Fruit fly (Drosophila melanogaster) whole organism, embryonic: ENCODE data around the gene CG33191.

Experiments
- B-H1 ChIP-seq: fragments of 200-800 bp; sonication (Bioruptor generic); IDR thresholded peaks from 3 replicates; pipeline ENCODE4 v1.3.6; 2022; ENCODE audit warnings: missing biosample characterization, missing genetic modification characterization
- C15 ChIP-seq: fragments of 200-800 bp; sonication (Bioruptor generic); IDR thresholded peaks from 3 replicates; pipeline ENCODE4 v1.3.6; 2022; ENCODE audit warnings: missing biosample characterization, missing genetic modification characterization
- CG10147 ChIP-seq: fragments of 200-800 bp; sonication (Bioruptor generic); optimal IDR thresholded peaks from 2 replicates; lab custom pipeline; 2019; ENCODE audit warnings: missing biosample characterization, mild to moderate bottlenecking, missing genetic modification characterization, moderate library complexity
- CG1024 ChIP-seq: fragments of 200-800 bp; sonication (Bioruptor generic); IDR thresholded peaks from 2 replicates; pipeline ENCODE4 v1.3.6; 2022; ENCODE audit warnings: missing biosample characterization, missing genetic modification characterization
- CG12299 ChIP-seq: fragments of 200-800 bp; sonication (Bioruptor generic); optimal IDR thresholded peaks from 2 replicates; lab custom pipeline; 2018; ENCODE audit warnings: missing biosample characterization, mild to moderate bottlenecking, missing genetic modification characterization
- CG12391 ChIP-seq: fragments of 200-800 bp; sonication (Bioruptor generic); optimal IDR thresholded peaks from 3 replicates; lab custom pipeline; 2018; ENCODE audit warnings: missing biosample characterization, mild to moderate bottlenecking, missing genetic modification characterization, moderate library complexity
- CG12769 ChIP-seq: fragments of 200-800 bp; sonication (Bioruptor generic); optimal IDR thresholded peaks from 2 replicates; lab custom pipeline; 2019; ENCODE audit warnings: missing biosample characterization, mild to moderate bottlenecking, missing genetic modification characterization, moderate library complexity
- CG14965 ChIP-seq: fragments of 200-800 bp; sonication (Bioruptor generic); optimal IDR thresholded peaks from 2 replicates; lab custom pipeline; 2016; ENCODE audit warnings: missing biosample characterization, missing genetic modification characterization, borderline replicate concordance
- CG17361 ChIP-seq: fragments of 200-800 bp; sonication (Bioruptor generic); IDR thresholded peaks from 3 replicates; pipeline ENCODE4 v1.3.6; 2022; ENCODE audit warnings: missing biosample characterization, missing genetic modification characterization
- CG17802 ChIP-seq: fragments of 200-800 bp; sonication (Bioruptor generic); optimal IDR thresholded peaks from 2 replicates; lab custom pipeline; 2018; ENCODE audit warnings: missing biosample characterization, mild to moderate bottlenecking, missing genetic modification characterization, moderate library complexity
- CG1792 ChIP-seq: fragments of 200-800 bp; sonication (Bioruptor generic); optimal IDR thresholded peaks from 2 replicates; lab custom pipeline; 2016; ENCODE audit warnings: missing biosample characterization, missing genetic modification characterization
- CG3281 ChIP-seq: fragments of 200-800 bp; sonication (Bioruptor generic); optimal IDR thresholded peaks from 3 replicates; lab custom pipeline; 2017; ENCODE audit warnings: missing biosample characterization, mild to moderate bottlenecking, missing genetic modification characterization
- CG43689 ChIP-seq: fragments of 200-800 bp; sonication (Bioruptor generic); IDR thresholded peaks from 2 replicates; pipeline ENCODE4 v1.3.6; 2022; ENCODE audit warnings: missing biosample characterization, missing genetic modification characterization
- CG4424 ChIP-seq: fragments of 200-800 bp; sonication (Bioruptor generic); optimal IDR thresholded peaks from 3 replicates; lab custom pipeline; 2016; ENCODE audit warnings: missing biosample characterization, missing genetic modification characterization
- CG6689 ChIP-seq: fragments of 200-800 bp; sonication (Bioruptor generic); IDR thresholded peaks from 2 replicates; pipeline ENCODE4 v1.3.6; 2022; ENCODE audit warnings: missing biosample characterization, missing genetic modification characterization
- CG7987 ChIP-seq: fragments of 200-800 bp; sonication (Bioruptor generic); optimal IDR thresholded peaks from 2 replicates; lab custom pipeline; 2018; ENCODE audit warnings: missing biosample characterization, mild to moderate bottlenecking, missing genetic modification characterization, moderate library complexity
- CG8290 ChIP-seq, 3 experiments: fragments of 200-800 bp; sonication (Bioruptor generic); optimal IDR thresholded peaks; 2 replicates each; lab custom pipeline; 2016 to 2019; ENCODE audit warnings: missing biosample characterization in 3 of 3, missing genetic modification characterization in 3 of 3, mild to moderate bottlenecking in 2 of 3, moderate library complexity in 1 of 3
- CrebB ChIP-seq: fragments of 200-800 bp; sonication (Bioruptor generic); optimal IDR thresholded peaks from 3 replicates; lab custom pipeline; 2018; ENCODE audit warnings: missing biosample characterization, mild to moderate bottlenecking, missing genetic modification characterization
- D19A ChIP-seq: fragments of 200-800 bp; optimal IDR thresholded peaks from 3 replicates; lab custom pipeline; 2019; ENCODE audit warnings: missing biosample characterization, mild to moderate bottlenecking, missing genetic modification characterization, moderate library complexity
- Fer3 ChIP-seq: fragments of 200-800 bp; sonication (Bioruptor generic); optimal IDR thresholded peaks from 2 replicates; lab custom pipeline; 2018; ENCODE audit warnings: missing biosample characterization, mild to moderate bottlenecking, missing genetic modification characterization, moderate library complexity
- Max ChIP-seq: fragments of 200-800 bp; sonication (Bioruptor generic); optimal IDR thresholded peaks from 2 replicates; lab custom pipeline; 2016; ENCODE audit warnings: missing biosample characterization, mild to moderate bottlenecking, missing genetic modification characterization
- Med ChIP-seq: fragments of 200-800 bp; sonication (Bioruptor generic); peaks from one replicate; lab custom pipeline; 2016; ENCODE audit warnings: missing biosample characterization, missing genetic modification characterization, mild to moderate bottlenecking, inconsistent platforms, moderate library complexity
- Mes4 ChIP-seq: fragments of 200-800 bp; sonication (Bioruptor generic); optimal IDR thresholded peaks from 2 replicates; lab custom pipeline; 2016; ENCODE audit warnings: missing biosample characterization, missing genetic modification characterization
- Nf-YA ChIP-seq: fragments of 200-800 bp; sonication (Bioruptor generic); IDR thresholded peaks from 2 replicates; pipeline ENCODE4 v1.3.6; 2022; ENCODE audit warnings: missing biosample characterization, missing genetic modification characterization
- PHDP ChIP-seq: fragments of 200-800 bp; sonication (Bioruptor generic); optimal IDR thresholded peaks from 3 replicates; lab custom pipeline; 2018; ENCODE audit warnings: missing biosample characterization, mild to moderate bottlenecking, missing genetic modification characterization, moderate library complexity
- Ptx1 ChIP-seq: fragments of 200-800 bp; sonication (Bioruptor generic); IDR thresholded peaks from 2 replicates; pipeline ENCODE4 v1.3.6; 2022; ENCODE audit warnings: missing biosample characterization, missing genetic modification characterization
- Xrp1 ChIP-seq: fragments of 200-800 bp; sonication (Bioruptor generic); IDR thresholded peaks from 2 replicates; pipeline ENCODE4 v1.3.6; 2022; ENCODE audit warnings: missing biosample characterization, missing genetic modification characterization
- cg ChIP-seq: fragments of 200-800 bp; sonication (Bioruptor generic); optimal IDR thresholded peaks from 3 replicates; lab custom pipeline; 2019; ENCODE audit warnings: missing biosample characterization, mild to moderate bottlenecking, missing genetic modification characterization, moderate library complexity
- ci ChIP-seq: fragments of 200-800 bp; sonication (Bioruptor generic); IDR thresholded peaks from 3 replicates; pipeline ENCODE4 v1.3.6; 2022; ENCODE audit warnings: missing biosample characterization, missing genetic modification characterization
- croc ChIP-seq: fragments of 200-800 bp; sonication (Bioruptor generic); conservative IDR thresholded peaks from 3 replicates; pipeline ENCODE4 v1.3.6; 2022; ENCODE audit warnings: missing biosample characterization, missing genetic modification characterization
- cwo ChIP-seq: fragments of 200-800 bp; sonication (Bioruptor generic); optimal IDR thresholded peaks from 3 replicates; lab custom pipeline; 2017; ENCODE audit warnings: missing biosample characterization, missing genetic modification characterization, mild to moderate bottlenecking, moderate library complexity, missing genetic modification reagents
- dati ChIP-seq: fragments of 200-800 bp; sonication (Bioruptor generic); IDR thresholded peaks from 2 replicates; pipeline ENCODE4 v1.3.6; 2022; ENCODE audit warnings: missing biosample characterization, missing genetic modification characterization
- eve ChIP-seq, 2 experiments: fragments of >200 bp; optimal IDR thresholded peaks; 2 replicates each; lab custom pipeline; 2017; ENCODE audit warnings: missing biosample characterization in 2 of 2, missing genetic modification characterization in 2 of 2
- fd64A ChIP-seq: fragments of 200-800 bp; sonication (Bioruptor generic); optimal IDR thresholded peaks from 3 replicates; lab custom pipeline; 2018; ENCODE audit warnings: missing biosample characterization, mild to moderate bottlenecking, missing genetic modification characterization
- fd96Cb ChIP-seq: fragments of 200-800 bp; sonication (Bioruptor generic); optimal IDR thresholded peaks from 2 replicates; lab custom pipeline; 2018; ENCODE audit warnings: missing biosample characterization, mild to moderate bottlenecking, missing genetic modification characterization, moderate library complexity
- gro ChIP-seq: fragments of 200-800 bp; sonication (Bioruptor generic); optimal IDR thresholded peaks from 2 replicates; lab custom pipeline; 2016; ENCODE audit warnings: missing biosample characterization, missing genetic modification characterization
- her ChIP-seq: fragments of 200-800 bp; sonication (Bioruptor generic); optimal IDR thresholded peaks from 2 replicates; lab custom pipeline; 2016; ENCODE audit warnings: missing biosample characterization, missing genetic modification characterization
- insv ChIP-seq, 2 experiments: fragments of 200-800 bp; sonication (Bioruptor generic); optimal IDR thresholded peaks; 3 replicates each; lab custom pipeline; 2016 to 2018; ENCODE audit warnings: missing biosample characterization in 2 of 2, missing genetic modification characterization in 2 of 2
- inv ChIP-seq: fragments of 200-800 bp; sonication (Bioruptor generic); IDR thresholded peaks from 2 replicates; pipeline ENCODE4 v1.3.6; 2022; ENCODE audit warnings: missing biosample characterization, missing genetic modification characterization; ENCODE audit not compliant: partially characterized antibody
- lmd ChIP-seq: fragments of 200-800 bp; sonication (Bioruptor generic); IDR thresholded peaks from 2 replicates; pipeline ENCODE4 v1.3.6; 2022; ENCODE audit warnings: missing biosample characterization, missing genetic modification characterization
- onecut ChIP-seq: fragments of 200-800 bp; sonication (Bioruptor generic); IDR thresholded peaks from 2 replicates; pipeline ENCODE4 v1.3.6; 2022; ENCODE audit warnings: missing biosample characterization, missing genetic modification characterization
- phol ChIP-seq: fragments of 200-800 bp; sonication (Bioruptor generic); optimal IDR thresholded peaks from 3 replicates; lab custom pipeline; 2018; ENCODE audit warnings: missing biosample characterization, mild to moderate bottlenecking, missing genetic modification characterization, moderate library complexity
- ranshi ChIP-seq: fragments of 200-800 bp; sonication (Bioruptor generic); IDR thresholded peaks from 2 replicates; pipeline ENCODE4 v1.3.6; 2022; ENCODE audit warnings: missing biosample characterization, missing genetic modification characterization
- sc ChIP-seq, 3 experiments: fragments of >200 bp in 2 of 3; fragments of 200-800 bp in 1 of 3; sonication (Bioruptor generic) in 1 of 3; optimal IDR thresholded peaks; 2 replicates in 2 of 3; 3 replicates in 1 of 3; lab custom pipeline; 2017; ENCODE audit warnings: mild to moderate bottlenecking in 1 of 3, missing biosample characterization in 1 of 3, missing genetic modification characterization in 1 of 3, missing genetic modification reagents in 1 of 3
- sim ChIP-seq: fragments of 200-800 bp; sonication (Bioruptor generic); IDR thresholded peaks from 2 replicates; pipeline ENCODE4 v1.3.6; 2022; ENCODE audit warnings: missing biosample characterization, missing genetic modification characterization
- sob ChIP-seq: fragments of 200-800 bp; sonication (Bioruptor generic); IDR thresholded peaks from 2 replicates; pipeline ENCODE4 v1.3.6; 2022; ENCODE audit warnings: missing biosample characterization, missing genetic modification characterization
- twi ChIP-seq: fragments of 200-800 bp; optimal IDR thresholded peaks from 2 replicates; lab custom pipeline; 2019; ENCODE audit warnings: missing biosample characterization, mild to moderate bottlenecking, missing genetic modification characterization, moderate library complexity
- tx ChIP-seq: fragments of 200-800 bp; sonication (Bioruptor generic); optimal IDR thresholded peaks from 2 replicates; lab custom pipeline; 2016; ENCODE audit warnings: missing biosample characterization, missing genetic modification characterization
- zfh1 ChIP-seq: fragments of 200-800 bp; sonication (Bioruptor generic); IDR thresholded peaks from 3 replicates; pipeline ENCODE4 v1.3.6; 2022; ENCODE audit warnings: missing biosample characterization, missing genetic modification characterization

Gene CG33191

DNA sequence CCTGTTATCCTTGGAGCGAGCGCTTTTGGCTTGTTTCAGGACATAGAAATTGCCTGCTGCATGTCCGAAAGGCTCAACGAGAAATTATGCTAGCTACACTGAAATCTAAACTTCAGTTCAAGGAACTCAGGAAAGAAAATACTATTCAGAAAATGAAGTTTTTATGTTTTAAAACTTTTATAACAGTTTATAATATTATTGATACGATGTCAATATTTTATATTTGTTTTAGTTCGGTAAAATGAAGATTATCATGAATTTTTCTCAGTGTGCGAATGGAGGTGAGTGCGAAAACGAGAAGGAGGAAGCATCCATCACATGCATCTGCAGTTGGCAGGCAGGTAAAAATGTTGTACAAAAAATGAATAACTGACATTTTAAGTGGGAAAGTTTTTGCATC is 33.4 kb downstream of the CG33191 start:
- peak; percentile 31; the same call in 2 of the 3 replicates for TF ChIP-seq B-H1
- TF ChIP-seq ci (GFP tag; lab: Robert Waterston, UW) = peak; percentile 69; the same call in 2 of the 3 replicates
- peak; percentile 59 for TF ChIP-seq lmd (GFP tag; lab: Robert Waterston, UW)
- TF ChIP-seq Max (GFP tag; lab: Kevin White, UChicago) = peak; percentile 65
- TF ChIP-seq CG7987 = no peak
- peak; percentile 55; the same call in 1 of the 2 replicates for TF ChIP-seq sob
- TF ChIP-seq Xrp1 (GFP tag; lab: Robert Waterston, UW) = peak; percentile 78
- no peak for TF ChIP-seq gro
- peak; percentile 59 for TF ChIP-seq CG4424 (GFP tag; lab: Kevin White, UChicago)
- no peak for TF ChIP-seq dati (GFP tag; lab: Robert Waterston, UW)
- peak; percentile 42; the same call in 1 of the 2 replicates for TF ChIP-seq CG1024 (GFP tag; lab: Robert Waterston, UW)
- TF ChIP-seq CG12299 (tag; lab: Kevin White, UChicago) = peak; percentile 30
- TF ChIP-seq PHDP = peak; percentile 76
- peak; percentile 73 for TF ChIP-seq phol (tag; lab: Kevin White, UChicago)
- TF ChIP-seq CG3281 (GFP tag; lab: Kevin White, UChicago) = peak; percentile 38
- TF ChIP-seq tx (GFP tag; lab: Kevin White, UChicago) = no peak
- TF ChIP-seq ranshi (GFP tag; lab: Robert Waterston, UW) = peak; percentile 69
- TF ChIP-seq CG17802 (tag; lab: Kevin White, UChicago) = no peak
- TF ChIP-seq CG12769 (tag; lab: Kevin White, UChicago) = peak; percentile 7
- TF ChIP-seq D19A = peak; percentile 69
- TF ChIP-seq CG8290 (GFP tag; optimal IDR thresholded peaks at IDR 0.05; lab: Kevin White, UChicago) = peak; percentile 54
- TF ChIP-seq CG8290 (tag; optimal IDR thresholded peaks at IDR 0.05; lab: Kevin White, UChicago) = no peak
- peak; percentile 74 for TF ChIP-seq CG12391 (tag; lab: Kevin White, UChicago)
- no peak for TF ChIP-seq twi (tag; lab: Kevin White, UChicago)
- peak; percentile 31 for TF ChIP-seq Fer3
- TF ChIP-seq croc (GFP tag; lab: Robert Waterston, UW) = peak; percentile 46; the same call in 1 of the 3 replicates
- peak; percentile 44 for TF ChIP-seq fd96Cb
- TF ChIP-seq insv (GFP tag; optimal IDR thresholded peaks at IDR 0.05; lab: Kevin White, UChicago) = no peak
- peak; percentile 23 for TF ChIP-seq cwo
- no peak for TF ChIP-seq sc (optimal IDR thresholded peaks at IDR 0.05; lab: Kevin White, UChicago)
- peak; percentile 41 for TF ChIP-seq sc (GFP tag; optimal IDR thresholded peaks at IDR 0.05; lab: Kevin White, UChicago)
- TF ChIP-seq CG43689 (GFP tag; lab: Robert Waterston, UW) = 0 out of 2 replicates have a peak, but pooled peaks have one; percentile 34
- no peak for TF ChIP-seq cg
- peak; percentile 54 for TF ChIP-seq Nf-YA
- TF ChIP-seq inv = no peak
- TF ChIP-seq sim (GFP tag; lab: Robert Waterston, UW) = peak; percentile 63; the same call in 1 of the 2 replicates
- TF ChIP-seq eve (GFP tag; optimal IDR thresholded peaks at IDR 0.05; lab: Kevin White, UChicago) = peak in 1 of 2 experiments; percentile 84
- no peak for TF ChIP-seq CG14965 (GFP tag; lab: Kevin White, UChicago)
- peak; percentile 71; the same call in 2 of the 3 replicates for TF ChIP-seq CG17361 (GFP tag; lab: Robert Waterston, UW)
- peak; percentile 54 for TF ChIP-seq CG10147 (GFP tag; lab: Kevin White, UChicago)
- TF ChIP-seq CrebB (tag; lab: Kevin White, UChicago) = no peak
- no peak for TF ChIP-seq Mes4 (GFP tag; lab: Kevin White, UChicago)
- TF ChIP-seq CG6689 (GFP tag; lab: Robert Waterston, UW) = peak; percentile 63
- TF ChIP-seq Med (GFP tag; lab: Kevin White, UChicago) = peak; percentile 70
- TF ChIP-seq Ptx1 (GFP tag; lab: Robert Waterston, UW) = peak; percentile 56; the same call in 1 of the 2 replicates
- TF ChIP-seq onecut (GFP tag; lab: Robert Waterston, UW) = peak; percentile 80; the same call in 1 of the 2 replicates
- no peak for TF ChIP-seq fd64A (GFP tag; lab: Kevin White, UChicago)
- TF ChIP-seq C15 (GFP tag; lab: Robert Waterston, UW) = no peak
- TF ChIP-seq zfh1 (GFP tag; lab: Robert Waterston, UW) = peak; percentile 64; the same call in 1 of the 3 replicates
- TF ChIP-seq her = no peak
- TF ChIP-seq CG1792 (GFP tag; lab: Kevin White, UChicago) = no peak
